Comparison of ENCODE assay signal across 1 fruit fly cellular context in genomic region chr2L:5338721-5339036, dm6.
TF ChIP-seq lines count a peak whose summit lies in the region.

No protein-coding gene starts in this region.

TF ChIP-seq in whole organism, embryonic, 481 proteins besides CTCF, POLR2A, EP300 and RAD21 (continued from another document):
- TF ChIP-seq nmo (GFP tag; optimal IDR thresholded peaks at IDR 0.05; lab: Kevin White, UChicago) (no peak), unpg (GFP tag; optimal IDR thresholded peaks at IDR 0.05; lab: Kevin White, UChicago) (peak; percentile 9), CG2202 (tag; optimal IDR thresholded peaks at IDR 0.05; lab: Kevin White, UChicago) (peak; percentile 57), MTF-1 (GFP tag; optimal IDR thresholded peaks at IDR 0.05; lab: Kevin White, UChicago; ENCODE audit: borderline replicate concordance) (no peak), Hr78 (GFP tag; optimal IDR thresholded peaks at IDR 0.05; lab: Kevin White, UChicago) (no peak), CG3847 (GFP tag; IDR thresholded peaks at IDR 0.05; lab: Robert Waterston, UW) (no peak), PHDP (tag; optimal IDR thresholded peaks at IDR 0.05; lab: Kevin White, UChicago) (peak; percentile 20), shn (GFP tag; optimal IDR thresholded peaks at IDR 0.05; lab: Kevin White, UChicago) (no peak), CG18619 (GFP tag; optimal IDR thresholded peaks at IDR 0.05; lab: Kevin White, UChicago) (no peak), HLH3B (GFP tag; IDR thresholded peaks at IDR 0.05; lab: Robert Waterston, UW) (no peak), CG10565 (GFP tag; optimal IDR thresholded peaks at IDR 0.05; lab: Kevin White, UChicago) (no peak), oc (tag; optimal IDR thresholded peaks at IDR 0.05; lab: Kevin White, UChicago) (peak; percentile 55), Blimp-1 (GFP tag; optimal IDR thresholded peaks at IDR 0.05; lab: Kevin White, UChicago) (peak; percentile 67), BtbVII (GFP tag; optimal IDR thresholded peaks at IDR 0.05; lab: Kevin White, UChicago) (no peak), Ssrp (tag; optimal IDR thresholded peaks at IDR 0.05; lab: Kevin White, UChicago) (no peak), CG4617 (GFP tag; optimal IDR thresholded peaks at IDR 0.05; lab: Kevin White, UChicago; ENCODE audit: borderline replicate concordance) (no peak), crol (GFP tag; IDR thresholded peaks at IDR 0.05; lab: Robert Waterston, UW) (no peak), Asciz (GFP tag; optimal IDR thresholded peaks at IDR 0.05; lab: Kevin White, UChicago) (peak; percentile 86), CG3838 (GFP tag; optimal IDR thresholded peaks at IDR 0.05; lab: Kevin White, UChicago) (no peak), kni (GFP tag; optimal IDR thresholded peaks at IDR 0.05; lab: Kevin White, UChicago) (peak; percentile 29), gcm2 (GFP tag; optimal IDR thresholded peaks at IDR 0.05; lab: Kevin White, UChicago) (no peak), D (optimal IDR thresholded peaks at IDR 0.05; lab: Kevin White, UChicago) (no peak), D (GFP tag; optimal IDR thresholded peaks at IDR 0.05; lab: Kevin White, UChicago) (peak; percentile 17), Elba2 (GFP tag; optimal IDR thresholded peaks at IDR 0.05; lab: Kevin White, UChicago) (no peak), CG10366 (GFP tag; IDR thresholded peaks at IDR 0.05; lab: Robert Waterston, UW) (no peak), gce (GFP tag; IDR thresholded peaks at IDR 0.05; lab: Robert Waterston, UW) (no peak), ci (GFP tag; IDR thresholded peaks at IDR 0.05; lab: Robert Waterston, UW) (0 out of 3 replicates have a peak, but pooled peaks have one; percentile 49), salm (tag; optimal IDR thresholded peaks at IDR 0.05; lab: Kevin White, UChicago) (no peak), ab (GFP tag; optimal IDR thresholded peaks at IDR 0.05; lab: Kevin White, UChicago) (no peak), ATbp (GFP tag; optimal IDR thresholded peaks at IDR 0.05; lab: Kevin White, UChicago) (peak; percentile 66), CG7271 (tag; optimal IDR thresholded peaks at IDR 0.05; lab: Kevin White, UChicago) (peak; percentile 15), Dbx (GFP tag; IDR thresholded peaks at IDR 0.05; lab: Robert Waterston, UW) (no peak), Xrp1 (GFP tag; IDR thresholded peaks at IDR 0.05; lab: Robert Waterston, UW) (peak; percentile 35; the same call in 1 of the 2 replicates), CG11504 (tag; optimal IDR thresholded peaks at IDR 0.05; lab: Kevin White, UChicago) (peak; percentile 47), lola (GFP tag; optimal IDR thresholded peaks at IDR 0.05; lab: Kevin White, UChicago) (peak in 1 of 3 experiments; percentile 14), trh (GFP tag; optimal IDR thresholded peaks at IDR 0.05; lab: Kevin White, UChicago) (no peak), org-1 (GFP tag; optimal IDR thresholded peaks at IDR 0.05; lab: Kevin White, UChicago) (no peak), slbo (GFP tag; IDR thresholded peaks at IDR 0.05; lab: Robert Waterston, UW) (no peak), CG1529 (GFP tag; optimal IDR thresholded peaks at IDR 0.05; lab: Kevin White, UChicago) (peak; percentile 19), sc (optimal IDR thresholded peaks at IDR 0.05; lab: Kevin White, UChicago) (no peak), sc (GFP tag; optimal IDR thresholded peaks at IDR 0.05; lab: Kevin White, UChicago) (peak; percentile 48), CG2678 (tag; optimal IDR thresholded peaks at IDR 0.05; lab: Kevin White, UChicago) (peak; percentile 25), NFAT (GFP tag; IDR thresholded peaks at IDR 0.05; lab: Robert Waterston, UW) (no peak), CG12155 (GFP tag; optimal IDR thresholded peaks at IDR 0.05; lab: Kevin White, UChicago) (no peak), run (tag; optimal IDR thresholded peaks at IDR 0.05; lab: Kevin White, UChicago) (no peak), ttk (GFP tag; IDR thresholded peaks at IDR 0.05; lab: Robert Waterston, UW) (no peak), CG10654 (GFP tag; optimal IDR thresholded peaks at IDR 0.05; lab: Kevin White, UChicago) (no peak), Hey (tag; optimal IDR thresholded peaks at IDR 0.05; lab: Kevin White, UChicago) (no peak), CG14965 (GFP tag; optimal IDR thresholded peaks at IDR 0.05; lab: Kevin White, UChicago; ENCODE audit: borderline replicate concordance) (no peak), gsb-n (tag; optimal IDR thresholded peaks at IDR 0.05; lab: Kevin White, UChicago) (peak; percentile 63), CG2889 (GFP tag; IDR thresholded peaks at IDR 0.05; lab: Robert Waterston, UW) (no peak), fd64A (GFP tag; optimal IDR thresholded peaks at IDR 0.05; lab: Kevin White, UChicago) (peak; percentile 67), sd (tag; optimal IDR thresholded peaks at IDR 0.05; lab: Kevin White, UChicago) (no peak), wdn (GFP tag; IDR thresholded peaks at IDR 0.05; lab: Robert Waterston, UW) (no peak), CG12071 (GFP tag; optimal IDR thresholded peaks at IDR 0.05; lab: Kevin White, UChicago) (no peak), CG10267 (tag; optimal IDR thresholded peaks at IDR 0.05; lab: Kevin White, UChicago) (no peak), ken (GFP tag; IDR thresholded peaks at IDR 0.05; lab: Robert Waterston, UW) (no peak), ara (GFP tag; IDR thresholded peaks at IDR 0.05; lab: Robert Waterston, UW) (0 out of 2 replicates have a peak, but pooled peaks have one; percentile 13), Sox100B (GFP tag; optimal IDR thresholded peaks at IDR 0.05; lab: Kevin White, UChicago) (peak; percentile 36), CG18262 (tag; optimal IDR thresholded peaks at IDR 0.05; lab: Kevin White, UChicago) (peak; percentile 24), CG7963 (GFP tag; IDR thresholded peaks at IDR 0.05; lab: Robert Waterston, UW; ENCODE audit: partially characterized antibody) (no peak), mirr (GFP tag; optimal IDR thresholded peaks at IDR 0.05; lab: Kevin White, UChicago) (no peak), crp (GFP tag; optimal IDR thresholded peaks at IDR 0.05; lab: Kevin White, UChicago) (no peak), ERR (GFP tag; optimal IDR thresholded peaks at IDR 0.05; lab: Kevin White, UChicago) (no peak)
